Fruit fly (Drosophila melanogaster): ENCODE measurements around the gene dos.

Gene dos

DNA sequence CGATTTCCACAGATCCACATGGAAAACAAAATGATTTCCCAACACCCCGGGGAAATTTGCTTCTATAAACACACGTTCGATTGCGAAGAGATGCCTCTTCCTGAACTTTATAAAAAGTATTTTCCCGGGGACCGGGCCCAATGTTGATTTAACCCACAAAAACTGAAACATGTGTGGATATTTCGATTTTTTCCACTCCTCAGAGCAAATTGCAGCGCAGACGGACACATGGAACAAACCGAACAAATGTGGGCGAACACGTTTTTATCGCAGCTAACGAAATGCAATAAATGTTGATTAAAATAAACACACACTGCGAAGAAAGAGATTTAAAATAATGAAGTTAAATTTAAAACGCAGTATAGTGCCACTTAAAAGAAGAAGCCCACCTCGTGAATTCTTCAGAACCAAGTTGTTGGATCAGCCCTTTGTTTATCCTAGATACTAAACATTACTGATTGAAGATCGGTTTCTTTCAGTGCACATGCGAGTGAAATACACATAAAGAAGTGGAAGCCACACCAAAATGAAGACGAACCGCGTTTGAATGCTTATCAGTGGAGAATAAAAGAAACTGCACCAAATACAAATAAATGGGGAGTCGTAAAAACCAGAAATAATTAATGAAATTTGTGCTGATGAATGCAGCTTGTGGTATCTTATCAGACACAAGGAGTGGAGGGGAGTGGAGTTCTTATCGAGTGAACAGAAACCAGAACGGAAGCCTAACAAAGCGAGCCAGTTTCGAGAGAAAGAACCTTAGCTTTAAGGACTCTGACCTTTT, 6.3 kb upstream of the dos start (continued):
- peak; percentile 28; the same call in 1 of the 2 replicates for TF ChIP-seq toy (GFP tag; IDR thresholded peaks at IDR 0.05)
- peak; percentile 72 for TF ChIP-seq CG8089 (GFP tag; optimal IDR thresholded peaks at IDR 0.05)
- TF ChIP-seq CG14441 (GFP tag; IDR thresholded peaks at IDR 0.05), result peak; percentile 86
- peak; percentile 80 for TF ChIP-seq gsb-n (tag; optimal IDR thresholded peaks at IDR 0.05)
- peak; percentile 63; the same call in 2 of the 3 replicates for TF ChIP-seq Aef1 (GFP tag; IDR thresholded peaks at IDR 0.05)
- no peak for TF ChIP-seq usp (GFP tag; optimal IDR thresholded peaks at IDR 0.05)
- TF ChIP-seq Rx (GFP tag; IDR thresholded peaks at IDR 0.05), result peak; percentile 87
- TF ChIP-seq CG30020 (tag; optimal IDR thresholded peaks at IDR 0.05), result peak; percentile 36
- peak; percentile 76 for TF ChIP-seq NfI (GFP tag; optimal IDR thresholded peaks at IDR 0.05)
- TF ChIP-seq CG1603 (tag; optimal IDR thresholded peaks at IDR 0.05), result peak; percentile 84
- TF ChIP-seq CG8765 (GFP tag; IDR thresholded peaks at IDR 0.05), result no peak
- peak; percentile 51 for TF ChIP-seq Mad (GFP tag; optimal IDR thresholded peaks at IDR 0.05)
- TF ChIP-seq CG17186 (GFP tag; optimal IDR thresholded peaks at IDR 0.05), result peak; percentile 60
- peak; percentile 84 for TF ChIP-seq dati (GFP tag; IDR thresholded peaks at IDR 0.05)
- peak; percentile 2 for TF ChIP-seq CG15073 (GFP tag; optimal IDR thresholded peaks at IDR 0.05)
- no peak for TF ChIP-seq al (GFP tag; IDR thresholded peaks at IDR 0.05)
- TF ChIP-seq CG12104 (GFP tag; optimal IDR thresholded peaks at IDR 0.05), result peak; percentile 62
- peak; percentile 58 for TF ChIP-seq Fer1 (GFP tag; optimal IDR thresholded peaks at IDR 0.05)
- peak; percentile 64 for TF ChIP-seq tx (GFP tag; optimal IDR thresholded peaks at IDR 0.05)
- peak; percentile 93 for TF ChIP-seq dmrt99B (tag; optimal IDR thresholded peaks at IDR 0.05)
- peak; percentile 81 for TF ChIP-seq az2 (GFP tag; optimal IDR thresholded peaks at IDR 0.05)
- TF ChIP-seq run (tag; optimal IDR thresholded peaks at IDR 0.05), result peak; percentile 81
- peak in 1 of 2 experiments; percentile 95 for TF ChIP-seq eve (GFP tag; optimal IDR thresholded peaks at IDR 0.05)
- peak; percentile 59 for TF ChIP-seq CG10431 (GFP tag; optimal IDR thresholded peaks at IDR 0.05)
- TF ChIP-seq sens (GFP tag), result peak; percentile 96
- TF ChIP-seq gcm (GFP tag; optimal IDR thresholded peaks at IDR 0.05), result peak; percentile 78
- peak; percentile 28 for TF ChIP-seq org-1 (GFP tag; optimal IDR thresholded peaks at IDR 0.05)
- peak; percentile 46 for TF ChIP-seq maf-S (GFP tag; optimal IDR thresholded peaks at IDR 0.05)
- TF ChIP-seq chm (GFP tag; IDR thresholded peaks at IDR 0.05), result peak; percentile 88
- TF ChIP-seq tio (GFP tag; optimal IDR thresholded peaks at IDR 0.05), result peak; percentile 71
- TF ChIP-seq Hsf (GFP tag; optimal IDR thresholded peaks at IDR 0.05), result peak; percentile 81
- peak; percentile 85 for TF ChIP-seq CG32772 (GFP tag; IDR thresholded peaks at IDR 0.05)
- peak; percentile 51; the same call in 1 of the 3 replicates for TF ChIP-seq CG11456 (GFP tag; IDR thresholded peaks at IDR 0.05)
- peak; percentile 65 for TF ChIP-seq en (GFP tag; optimal IDR thresholded peaks at IDR 0.05)
- peak; percentile 90 for TF ChIP-seq CG31441 (GFP tag; IDR thresholded peaks at IDR 0.05)
- TF ChIP-seq pzg (GFP tag; optimal IDR thresholded peaks at IDR 0.05), result no peak
- peak; percentile 83 for TF ChIP-seq PHDP (tag; optimal IDR thresholded peaks at IDR 0.05)
- TF ChIP-seq jigr1 (GFP tag; IDR thresholded peaks at IDR 0.05), result peak; percentile 59; the same call in 2 of the 3 replicates
- peak; percentile 78 for TF ChIP-seq CG10267 (tag; optimal IDR thresholded peaks at IDR 0.05)
- TF ChIP-seq CG17568 (GFP tag; optimal IDR thresholded peaks at IDR 0.05), result peak; percentile 57
- TF ChIP-seq exex (tag; optimal IDR thresholded peaks at IDR 0.05), result peak; percentile 3
- TF ChIP-seq Nf-YC (tag; optimal IDR thresholded peaks at IDR 0.05), result peak; percentile 24
- TF ChIP-seq CG4730 (GFP tag; IDR thresholded peaks at IDR 0.05), result peak; percentile 76
- no peak for TF ChIP-seq chinmo (GFP tag; IDR thresholded peaks at IDR 0.05; ENCODE audit: partially characterized antibody)
- TF ChIP-seq Stat92E (GFP tag; optimal IDR thresholded peaks at IDR 0.05), result peak in 1 of 3 experiments; percentile 42
- TF ChIP-seq CG6272 (GFP tag; IDR thresholded peaks at IDR 0.05), result peak; percentile 73
- TF ChIP-seq hb (GFP tag; IDR thresholded peaks at IDR 0.05; ENCODE audit: partially characterized antibody), result no peak
- TF ChIP-seq HmgD (GFP tag; optimal IDR thresholded peaks at IDR 0.05), result no peak
- TF ChIP-seq wdn (GFP tag; IDR thresholded peaks at IDR 0.05), result no peak
- peak; percentile 50 for TF ChIP-seq CrebB (tag; optimal IDR thresholded peaks at IDR 0.05)
